Fruit fly (Drosophila melanogaster): ENCODE measurements around the gene Smyd4-2.

The Smyd4-2 gene

DNA sequence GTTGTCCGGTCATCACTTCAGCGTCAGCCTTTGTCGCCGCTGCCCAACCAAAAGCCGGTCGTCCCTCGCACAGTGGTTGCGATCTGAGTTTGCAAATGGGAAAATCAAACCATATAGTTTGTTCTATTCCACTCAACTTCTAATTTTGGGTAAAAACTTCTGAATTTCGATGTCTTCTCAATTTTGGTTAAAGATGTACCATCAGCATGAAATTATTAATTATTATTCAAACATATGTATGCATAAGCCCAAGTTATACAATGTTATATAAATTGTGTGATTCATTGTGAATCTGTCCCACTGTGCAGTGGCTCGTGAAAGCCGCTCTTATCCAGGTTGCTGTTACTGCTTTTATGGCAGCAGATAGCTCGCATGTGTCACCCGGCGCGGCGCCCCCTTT, 40.9 kb upstream of the Smyd4-2 start:
- TF ChIP-seq CG1529 (GFP tag; optimal IDR thresholded peaks at IDR 0.05) (peak; percentile 1), nerfin-1 (tag; optimal IDR thresholded peaks at IDR 0.05) (no peak), bigmax (GFP tag; optimal IDR thresholded peaks at IDR 0.05) (no peak), usp (GFP tag; optimal IDR thresholded peaks at IDR 0.05) (no peak), dmrt11E (tag; optimal IDR thresholded peaks at IDR 0.05) (peak; percentile 64), al (GFP tag; IDR thresholded peaks at IDR 0.05) (no peak), luna (GFP tag; optimal IDR thresholded peaks at IDR 0.05) (no peak), inv (GFP tag; IDR thresholded peaks at IDR 0.05; ENCODE audit: partially characterized antibody) (no peak), Scr (GFP tag; IDR thresholded peaks at IDR 0.05; ENCODE audit: partially characterized antibody) (no peak), CG17829 (tag; optimal IDR thresholded peaks at IDR 0.05) (peak; percentile 28), CG4282 (GFP tag; optimal IDR thresholded peaks at IDR 0.05) (no peak), Gug (GFP tag; IDR thresholded peaks at IDR 0.05) (no peak), CG8924 (tag; optimal IDR thresholded peaks at IDR 0.05) (peak; percentile 12), CG10366 (GFP tag; IDR thresholded peaks at IDR 0.05) (no peak), Xrp1 (GFP tag; IDR thresholded peaks at IDR 0.05) (peak; percentile 48; the same call in 1 of the 2 replicates), Fer1 (GFP tag; optimal IDR thresholded peaks at IDR 0.05) (no peak), CG11456 (GFP tag; IDR thresholded peaks at IDR 0.05) (no peak), vnd (GFP tag; IDR thresholded peaks at IDR 0.05; ENCODE audit: partially characterized antibody) (no peak), CG6689 (GFP tag; IDR thresholded peaks at IDR 0.05) (no peak), toy (GFP tag; IDR thresholded peaks at IDR 0.05) (no peak), sens (GFP tag) (peak; percentile 68), CkIIα-i1 (GFP tag; IDR thresholded peaks at IDR 0.05) (no peak), Aef1 (GFP tag; IDR thresholded peaks at IDR 0.05) (no peak), fu2 (GFP tag; optimal IDR thresholded peaks at IDR 0.05) (no peak), CG3281 (GFP tag; optimal IDR thresholded peaks at IDR 0.05) (no peak), nmo (GFP tag; optimal IDR thresholded peaks at IDR 0.05) (peak; percentile 28), pita (GFP tag; optimal IDR thresholded peaks at IDR 0.05) (no peak), E2f1 (GFP tag; IDR thresholded peaks at IDR 0.05) (no peak), CG8089 (GFP tag; optimal IDR thresholded peaks at IDR 0.05) (no peak), Mad (GFP tag; optimal IDR thresholded peaks at IDR 0.05) (no peak), otp (GFP tag; IDR thresholded peaks at IDR 0.05) (no peak), ranshi (GFP tag; IDR thresholded peaks at IDR 0.05) (no peak), cato (GFP tag; optimal IDR thresholded peaks at IDR 0.05; ENCODE audit: borderline replicate concordance) (no peak), CG1647 (GFP tag; optimal IDR thresholded peaks at IDR 0.05) (no peak), lmd (GFP tag; IDR thresholded peaks at IDR 0.05) (no peak), C15 (GFP tag; IDR thresholded peaks at IDR 0.05) (no peak), Lim3 (GFP tag; IDR thresholded peaks at IDR 0.05) (no peak), Blimp-1 (GFP tag; optimal IDR thresholded peaks at IDR 0.05) (peak; percentile 8), bsh (GFP tag; optimal IDR thresholded peaks at IDR 0.05) (peak; percentile 20 to 47), row (GFP tag; IDR thresholded peaks at IDR 0.05) (peak; percentile 59; the same call in 2 of the 3 replicates), CoRest (tag; optimal IDR thresholded peaks at IDR 0.05) (peak; percentile 3), Side (GFP tag; optimal IDR thresholded peaks at IDR 0.05) (no peak), Sin3A (optimal IDR thresholded peaks at IDR 0.05) (no peak), pb (GFP tag; optimal IDR thresholded peaks at IDR 0.05) (no peak), Neu2 (GFP tag; optimal IDR thresholded peaks at IDR 0.05; ENCODE audit: borderline replicate concordance) (no peak), rib (GFP tag; IDR thresholded peaks at IDR 0.05) (no peak), phol (tag; optimal IDR thresholded peaks at IDR 0.05) (peak; percentile 9), CG11398 (GFP tag; optimal IDR thresholded peaks at IDR 0.05) (no peak), CG15696 (tag; optimal IDR thresholded peaks at IDR 0.05) (peak; percentile 45), Ptx1 (GFP tag; IDR thresholded peaks at IDR 0.05) (no peak), CG4707 (GFP tag; optimal IDR thresholded peaks at IDR 0.05) (peak; percentile 75), Ssrp (tag; optimal IDR thresholded peaks at IDR 0.05) (no peak), CG18262 (tag; optimal IDR thresholded peaks at IDR 0.05) (peak; percentile 43)
